Fruit fly (Drosophila melanogaster): ENCODE results near the gene CG17129.
A peak's percentile ranks its signal among the peaks of the same experiment; 100 is the strongest.

The CG17129 gene

dm6 chr3L:721026-721425 lies 40.9 kb upstream of the CG17129 start (continued):
- TF ChIP-seq zf30C (GFP tag; optimal IDR thresholded peaks at IDR 0.05) (no peak), Bdp1 (GFP tag; optimal IDR thresholded peaks at IDR 0.05) (no peak), ase (GFP tag; IDR thresholded peaks at IDR 0.05) (no peak), stwl (tag; optimal IDR thresholded peaks at IDR 0.05) (no peak), row (GFP tag; IDR thresholded peaks at IDR 0.05) (peak; percentile 53; the same call in 2 of the 3 replicates), Max (GFP tag; optimal IDR thresholded peaks at IDR 0.05) (no peak), btn (GFP tag; optimal IDR thresholded peaks at IDR 0.05) (no peak), Adf1 (GFP tag; IDR thresholded peaks at IDR 0.05) (no peak), CG18476 (GFP tag; optimal IDR thresholded peaks at IDR 0.05) (no peak), Hr39 (optimal IDR thresholded peaks at IDR 0.05) (no peak), CG17328 (GFP tag; IDR thresholded peaks at IDR 0.05) (no peak; the same call in 1 of the 2 replicates), Elba2 (GFP tag; optimal IDR thresholded peaks at IDR 0.05) (no peak), az2 (GFP tag; optimal IDR thresholded peaks at IDR 0.05) (no peak), CTCF (GFP tag; optimal IDR thresholded peaks at IDR 0.05) (no peak), Scr (GFP tag; IDR thresholded peaks at IDR 0.05; ENCODE audit: partially characterized antibody) (no peak), chm (GFP tag; IDR thresholded peaks at IDR 0.05) (0 out of 2 replicates have a peak, but pooled peaks have one; percentile 26), scrt (GFP tag; optimal IDR thresholded peaks at IDR 0.05) (no peak), tx (GFP tag; optimal IDR thresholded peaks at IDR 0.05) (no peak), CG32772 (GFP tag; IDR thresholded peaks at IDR 0.05) (peak; percentile 28), zfh1 (GFP tag; IDR thresholded peaks at IDR 0.05) (peak; percentile 49; the same call in 2 of the 3 replicates), Jarid2 (GFP tag; optimal IDR thresholded peaks at IDR 0.05) (no peak), dysf (GFP tag; IDR thresholded peaks at IDR 0.05) (peak; percentile 29; the same call in 1 of the 3 replicates), br (optimal IDR thresholded peaks at IDR 0.05) (no peak), CG2120 (GFP tag; optimal IDR thresholded peaks at IDR 0.05) (no peak), da (GFP tag; optimal IDR thresholded peaks at IDR 0.05) (no peak), gfzf (GFP tag; optimal IDR thresholded peaks at IDR 0.05) (no peak), Gsc (GFP tag; IDR thresholded peaks at IDR 0.05) (no peak), lola (GFP tag; optimal IDR thresholded peaks at IDR 0.05) (peak in 1 of 3 experiments; percentile 54), CG13775 (GFP tag; optimal IDR thresholded peaks at IDR 0.05) (peak; percentile 13), CG33213 (GFP tag; optimal IDR thresholded peaks at IDR 0.05) (no peak), CG2875 (GFP tag; optimal IDR thresholded peaks at IDR 0.05) (peak; percentile 62), Fer2 (tag; optimal IDR thresholded peaks at IDR 0.05) (no peak), PHDP (tag; optimal IDR thresholded peaks at IDR 0.05) (no peak), MESR4 (GFP tag; optimal IDR thresholded peaks at IDR 0.05) (no peak), eyg (GFP tag; optimal IDR thresholded peaks at IDR 0.05) (no peak), Fer3 (tag; optimal IDR thresholded peaks at IDR 0.05) (no peak), mld (GFP tag; IDR thresholded peaks at IDR 0.05; ENCODE audit: partially characterized antibody) (no peak), cato (GFP tag; optimal IDR thresholded peaks at IDR 0.05; ENCODE audit: borderline replicate concordance) (no peak), salm (tag; optimal IDR thresholded peaks at IDR 0.05) (no peak), CG12391 (tag; optimal IDR thresholded peaks at IDR 0.05) (peak; percentile 15), dm (GFP tag; optimal IDR thresholded peaks at IDR 0.05) (no peak), CG34224 (GFP tag; IDR thresholded peaks at IDR 0.05; ENCODE audit: partially characterized antibody) (no peak), C15 (GFP tag; IDR thresholded peaks at IDR 0.05) (no peak), Drgx (GFP tag; IDR thresholded peaks at IDR 0.05) (peak; percentile 80), CG3838 (GFP tag; optimal IDR thresholded peaks at IDR 0.05) (no peak), maf-S (GFP tag; optimal IDR thresholded peaks at IDR 0.05) (no peak), CG7372 (GFP tag; IDR thresholded peaks at IDR 0.05) (no peak), Doc3 (GFP tag; IDR thresholded peaks at IDR 0.05; ENCODE audit: partially characterized antibody) (no peak), Awh (GFP tag; IDR thresholded peaks at IDR 0.05) (no peak), Hmr (GFP tag; optimal IDR thresholded peaks at IDR 0.05) (no peak), Meics (GFP tag; optimal IDR thresholded peaks at IDR 0.05) (no peak), Abd-B (GFP tag; optimal IDR thresholded peaks at IDR 0.05) (no peak), CG3065 (GFP tag; optimal IDR thresholded peaks at IDR 0.05) (no peak)
